Fruit fly (Drosophila melanogaster) ovary, adult (tissue): ENCODE measurements around the gene CG2924.
A peak's percentile ranks its signal among the peaks of the same experiment; 100 is the strongest.

Experiments
- CG17801 ChIP-seq: fragments of 200-800 bp; optimal IDR thresholded peaks from 2 replicates; lab custom pipeline; 2019; ENCODE audit warnings: missing biosample characterization, mild to moderate bottlenecking, missing genetic modification characterization, moderate library complexity; ENCODE audit not compliant: partially characterized antibody

The CG2924 gene

dm6 chrX:2270557-2270930, at the start of gene CG2924:
Gene CG2924, minus strand, starts transcription at chrX:2270761.
- TF ChIP-seq CG17801 (GFP tag; lab: Kevin White, UChicago), result peak; percentile 63

DNA sequence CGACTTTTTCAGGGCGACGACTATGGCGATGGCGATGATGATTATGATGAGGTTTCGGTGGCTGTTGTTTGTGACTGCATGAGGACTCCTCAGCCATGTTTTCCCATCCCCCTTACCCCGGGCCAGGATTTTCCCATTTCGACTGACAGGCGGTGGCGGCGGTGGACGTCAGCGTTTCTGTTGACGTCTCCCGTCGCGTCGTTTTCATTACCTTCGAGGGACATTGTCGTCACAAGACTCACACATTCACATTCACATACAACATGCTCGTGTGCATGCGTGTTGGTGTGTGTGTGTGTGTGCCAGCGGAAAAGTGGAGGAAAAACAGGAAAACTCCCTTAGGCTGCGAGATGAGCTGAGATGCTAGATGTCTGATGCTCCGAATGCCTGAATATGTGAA, 49.2 kb upstream of the CG2924 start:
- TF ChIP-seq CG17801 (GFP tag; lab: Kevin White, UChicago), result no peak

- no peak for TF ChIP-seq CG17801 (GFP tag; lab: Kevin White, UChicago)
Measured at dm6 chrX:2318369-2318768, 47.8 kb upstream of the CG2924 start.

dm6 chrX:2317347-2317832, 46.8 kb upstream of the CG2924 start:
- peak; percentile 66 for TF ChIP-seq CG17801 (GFP tag; lab: Kevin White, UChicago)

- no peak for TF ChIP-seq CG17801 (GFP tag; lab: Kevin White, UChicago)
Measured at dm6 chrX:2308403-2308965, 37.9 kb upstream of the CG2924 start.

- TF ChIP-seq CG17801 (GFP tag; lab: Kevin White, UChicago), result no peak
Measured at dm6 chrX:2307564-2307963, 37.0 kb upstream of the CG2924 start.

DNA sequence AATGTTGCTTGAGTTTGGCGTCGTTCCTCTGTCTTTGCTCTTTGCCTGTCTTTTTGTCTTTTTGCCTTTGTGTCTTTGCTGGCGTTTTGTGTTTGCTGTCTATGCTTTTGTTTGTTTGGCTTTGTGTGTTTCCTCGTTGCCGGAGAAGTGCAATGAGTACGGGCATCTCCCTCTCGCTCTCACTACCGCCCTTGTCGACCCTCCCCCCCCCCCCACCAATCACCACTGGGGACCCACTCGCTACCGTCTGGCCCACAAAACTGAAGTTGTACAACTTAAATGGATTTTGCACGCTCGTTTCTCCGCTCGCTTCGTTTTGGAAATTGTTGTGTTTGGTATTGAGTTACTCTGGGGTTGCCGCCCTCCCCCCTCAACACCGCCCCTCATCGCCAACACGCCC, 36.2 kb upstream of the CG2924 start:
- no peak for TF ChIP-seq CG17801 (GFP tag; lab: Kevin White, UChicago)

- no peak for TF ChIP-seq CG17801 (GFP tag; lab: Kevin White, UChicago)
Measured at dm6 chrX:2306307-2306706, 35.7 kb upstream of the CG2924 start.

DNA sequence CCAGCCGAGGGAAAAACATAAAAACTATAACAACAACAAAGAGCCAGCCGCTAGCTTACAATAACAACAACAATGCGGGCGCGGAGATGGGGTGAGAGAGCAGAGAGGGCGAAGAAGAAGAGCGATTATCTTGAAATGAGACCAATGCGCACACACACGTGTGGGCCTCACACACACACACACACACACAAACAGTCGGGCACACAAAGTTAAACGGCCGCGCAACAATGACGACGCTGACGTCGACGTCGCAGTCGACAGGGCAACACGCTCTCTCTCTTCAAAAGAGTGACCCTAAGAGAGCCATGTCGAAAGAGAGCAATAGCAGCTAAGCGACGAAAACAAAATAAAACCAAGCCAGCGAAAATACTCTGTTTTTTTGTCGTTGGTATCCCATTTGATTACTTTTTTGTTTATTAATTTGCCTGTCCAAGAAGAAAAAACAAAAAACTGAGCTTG, 35.3 kb upstream of the CG2924 start:
- peak; percentile 69 for TF ChIP-seq CG17801 (GFP tag; lab: Kevin White, UChicago)

dm6 chrX:2305281-2305680, 34.7 kb upstream of the CG2924 start:
- no peak for TF ChIP-seq CG17801 (GFP tag; lab: Kevin White, UChicago)

- no peak for TF ChIP-seq CG17801 (GFP tag; lab: Kevin White, UChicago)
Measured at dm6 chrX:2304514-2305235, 34.1 kb upstream of the CG2924 start.

dm6 chrX:2303771-2304513, 33.4 kb upstream of the CG2924 start:
- TF ChIP-seq CG17801 (GFP tag; lab: Kevin White, UChicago), result peak; percentile 94

DNA sequence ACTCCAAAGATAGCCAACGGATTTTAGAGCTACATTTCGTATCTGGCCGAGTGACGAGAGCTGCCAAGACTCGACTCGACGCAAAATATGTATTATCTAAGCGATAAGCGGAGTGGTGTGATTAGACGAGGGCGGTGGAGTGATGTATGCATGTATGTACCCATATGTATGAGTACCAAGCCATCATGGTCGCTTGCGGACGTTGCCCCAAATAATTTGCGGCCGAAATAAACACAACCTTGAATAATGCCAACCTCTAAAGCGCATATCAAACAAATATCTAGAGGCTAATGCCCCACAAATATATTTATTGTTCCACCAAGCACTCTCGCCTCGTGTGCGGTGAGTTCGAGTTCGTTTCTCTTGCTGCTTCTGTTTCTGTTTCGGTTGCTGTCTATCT, 32.3 kb upstream of the CG2924 start:
- no peak for TF ChIP-seq CG17801 (GFP tag; lab: Kevin White, UChicago)

DNA sequence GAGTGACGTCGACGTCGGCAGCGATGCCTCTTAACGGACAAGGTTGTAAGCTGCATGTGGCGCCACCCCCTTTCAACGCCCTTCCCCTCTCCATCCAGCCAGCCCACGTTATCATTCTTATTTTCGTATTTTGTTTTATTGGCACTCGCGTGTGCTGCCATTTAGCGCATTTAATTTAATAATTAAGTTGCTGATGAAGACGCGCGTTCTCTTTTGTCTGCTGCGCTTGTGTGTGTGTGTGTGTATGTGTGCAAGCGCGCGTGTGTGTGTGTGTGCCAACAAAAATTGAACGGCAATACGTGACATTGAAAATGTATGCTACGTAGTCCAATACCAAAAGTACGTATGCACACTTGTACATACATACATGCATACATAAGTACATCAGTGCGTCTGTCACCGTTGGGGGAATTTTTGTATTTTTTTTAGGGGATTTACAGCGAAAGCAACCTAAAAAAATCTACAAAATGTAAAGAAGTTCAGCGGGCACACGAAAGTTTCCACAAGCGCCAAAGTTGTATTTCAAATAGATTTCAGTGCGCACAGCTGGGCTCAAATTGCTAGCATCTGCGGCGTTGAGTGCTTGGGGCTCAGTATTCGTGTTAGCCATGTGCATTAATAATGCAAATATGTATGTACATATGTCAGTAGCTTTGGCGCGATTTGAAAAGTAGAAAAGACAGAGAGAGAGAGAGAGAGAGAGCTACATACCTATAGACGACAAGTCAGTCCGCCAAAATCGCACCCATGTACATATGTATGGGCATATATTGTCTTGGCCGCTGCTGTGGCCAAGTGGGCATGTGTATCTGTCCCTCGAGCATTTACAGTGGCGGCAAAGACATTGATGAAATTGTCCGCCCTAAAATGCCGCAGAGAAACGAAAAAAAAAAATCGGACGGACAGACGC, 31.3 kb upstream of the CG2924 start:
- peak; percentile 65 for TF ChIP-seq CG17801 (GFP tag; lab: Kevin White, UChicago)
